Worm (Caenorhabditis elegans) whole organism, L3 larva: ENCODE measurements around the gene T10D4.11.
"Not testable (repeated sequence)": the region's sequence is repeated elsewhere in the genome, so short reads cannot be mapped to it uniquely, and the experiment has no call there.

ENCODE experiments used
- R02D3.7 ChIP-seq: fragments of 150-350 bp; optimal IDR thresholded peaks from 2 replicates; lab custom pipeline; 2014; ENCODE audit warnings: missing biosample characterization, missing genetic modification characterization
- ZK546.5 ChIP-seq: sonication (generic microtip); optimal IDR thresholded peaks from 2 replicates; lab custom pipeline; 2017; ENCODE audit warnings: missing biosample characterization, missing genetic modification characterization
- aly-2 ChIP-seq: fragments of 150-350 bp; optimal IDR thresholded peaks from 2 replicates; lab custom pipeline; 2014; ENCODE audit warnings: missing biosample characterization, missing genetic modification characterization
- ama-1 ChIP-seq: fragments of 150-350 bp; optimal IDR thresholded peaks from 2 replicates; lab custom pipeline; 2018
- ceh-28 ChIP-seq: fragments of 150-350 bp; optimal IDR thresholded peaks from 2 replicates; lab custom pipeline; 2014; ENCODE audit warnings: missing biosample characterization, missing genetic modification reagents, missing genetic modification characterization
- ceh-82 ChIP-seq: fragments of 150-350 bp; optimal IDR thresholded peaks from 2 replicates; lab custom pipeline; 2014; ENCODE audit warnings: missing biosample characterization, missing genetic modification characterization
- daf-12 ChIP-seq: fragments of 150-350 bp; optimal IDR thresholded peaks from 2 replicates; lab custom pipeline; 2014; ENCODE audit warnings: missing biosample characterization, missing genetic modification reagents, missing genetic modification characterization
- egl-27 ChIP-seq: sonication (generic microtip); optimal IDR thresholded peaks from 4 replicates; lab custom pipeline; 2017; ENCODE audit warnings: missing biosample characterization, missing genetic modification reagents, missing genetic modification characterization
- egl-5 ChIP-seq: fragments of 150-350 bp; optimal IDR thresholded peaks from 2 replicates; lab custom pipeline; 2017; ENCODE audit warnings: missing biosample characterization, missing genetic modification reagents, missing genetic modification characterization, inconsistent platforms
- elt-3 ChIP-seq, 3 experiments: fragments of 150-350 bp in 1 of 3; sonication (generic microtip) in 2 of 3; optimal IDR thresholded peaks; 2 replicates in 2 of 3; 4 replicates in 1 of 3; lab custom pipeline; 2014 to 2017; ENCODE audit warnings: missing biosample characterization in 3 of 3, missing genetic modification characterization in 3 of 3
- eor-1 ChIP-seq, 2 experiments: fragments of 150-350 bp; optimal IDR thresholded peaks; 2 replicates each; lab custom pipeline; 2014 to 2018; ENCODE audit warnings: missing biosample characterization in 2 of 2, missing genetic modification characterization in 2 of 2
- fkh-10 ChIP-seq: sonication (generic microtip); optimal IDR thresholded peaks from 2 replicates; lab custom pipeline; 2017; ENCODE audit warnings: missing biosample characterization, missing genetic modification reagents, missing genetic modification characterization
- hmg-11 ChIP-seq: sonication (generic microtip); optimal IDR thresholded peaks from 2 replicates; lab custom pipeline; 2016; ENCODE audit warnings: missing genetic modification characterization, missing compliant biosample characterization
- jun-1 ChIP-seq: fragments of 150-350 bp; optimal IDR thresholded peaks from 2 replicates; lab custom pipeline; 2014; ENCODE audit warnings: missing biosample characterization, missing genetic modification reagents, missing genetic modification characterization
- lin-15B ChIP-seq: fragments of 150-350 bp; optimal IDR thresholded peaks from 2 replicates; lab custom pipeline; 2014; ENCODE audit warnings: missing biosample characterization, missing genetic modification characterization
- lin-39 ChIP-seq: fragments of 150-350 bp; optimal IDR thresholded peaks from 2 replicates; lab custom pipeline; 2018; ENCODE audit warnings: missing biosample characterization, missing genetic modification reagents, missing genetic modification characterization
- lsy-12 ChIP-seq: sonication (generic microtip); optimal IDR thresholded peaks from 2 replicates; lab custom pipeline; 2016; ENCODE audit warnings: mild to moderate bottlenecking, missing genetic modification characterization, missing compliant biosample characterization
- nfya-1 ChIP-seq: sonication (generic microtip); optimal IDR thresholded peaks from 2 replicates; lab custom pipeline; 2017; ENCODE audit warnings: missing genetic modification characterization, mild to moderate bottlenecking, missing compliant biosample characterization, antibody characterized with exemption, moderate library complexity; ENCODE audit not compliant: insufficient read depth
- nhr-11 ChIP-seq: fragments of 150-350 bp; optimal IDR thresholded peaks from 2 replicates; lab custom pipeline; 2014; ENCODE audit warnings: missing biosample characterization, missing genetic modification characterization
- nhr-12 ChIP-seq: fragments of 150-350 bp; optimal IDR thresholded peaks from 2 replicates; lab custom pipeline; 2014; ENCODE audit warnings: missing biosample characterization, missing genetic modification characterization
- nhr-237 ChIP-seq: fragments of 150-350 bp; optimal IDR thresholded peaks from 2 replicates; lab custom pipeline; 2014; ENCODE audit warnings: missing biosample characterization, missing genetic modification characterization
- nhr-25 ChIP-seq: sonication (generic microtip); optimal IDR thresholded peaks from 2 replicates; lab custom pipeline; 2017; ENCODE audit warnings: missing biosample characterization, missing genetic modification characterization
- nhr-67 ChIP-seq: fragments of 150-350 bp; optimal IDR thresholded peaks from 2 replicates; lab custom pipeline; 2014; ENCODE audit warnings: missing biosample characterization, missing genetic modification characterization
- nhr-76 ChIP-seq: fragments of 150-350 bp; sonication (generic microtip); optimal IDR thresholded peaks from 5 replicates; lab custom pipeline; 2014; ENCODE audit warnings: missing biosample characterization, missing genetic modification characterization
- nhr-77 ChIP-seq: fragments of 150-350 bp; optimal IDR thresholded peaks from 2 replicates; lab custom pipeline; 2014; ENCODE audit warnings: missing biosample characterization, missing genetic modification characterization
- pha-4 ChIP-seq: fragments of 150-350 bp; optimal IDR thresholded peaks from 2 replicates; lab custom pipeline; 2014; ENCODE audit warnings: missing biosample characterization, missing genetic modification reagents, missing genetic modification characterization
- pqm-1 ChIP-seq: fragments of 150-350 bp; optimal IDR thresholded peaks from 2 replicates; lab custom pipeline; 2017; ENCODE audit warnings: missing biosample characterization, missing genetic modification characterization, inconsistent platforms
- sea-2 ChIP-seq: fragments of 150-350 bp; sonication (generic microtip); optimal IDR thresholded peaks from 4 replicates; lab custom pipeline; 2014; ENCODE audit warnings: missing biosample characterization, missing genetic modification reagents, missing genetic modification characterization
- skn-1 ChIP-seq: fragments of 150-350 bp; optimal IDR thresholded peaks from 2 replicates; lab custom pipeline; 2014; ENCODE audit warnings: missing biosample characterization, missing genetic modification characterization
- snpc-4 ChIP-seq: fragments of 150-350 bp; optimal IDR thresholded peaks from 2 replicates; lab custom pipeline; 2014; ENCODE audit warnings: missing biosample characterization, missing genetic modification characterization
- tbx-2 ChIP-seq: sonication (generic microtip); optimal IDR thresholded peaks from 2 replicates; lab custom pipeline; 2016; ENCODE audit warnings: mild to moderate bottlenecking, missing genetic modification characterization, missing compliant biosample characterization
- ztf-4 ChIP-seq: fragments of 150-350 bp; optimal IDR thresholded peaks from 2 replicates; lab custom pipeline; 2014; ENCODE audit warnings: missing biosample characterization, missing genetic modification characterization

The T10D4.11 gene

ce11 chrII:3149521-3150190 lies at the start of gene T10D4.11, which contains the start of gene T10D4.1:
T10D4.11 (minus strand) TSS chrII:3149621.
T10D4.1 (plus strand) TSS chrII:3150140.
- TF ChIP-seq egl-5 (tag; lab: Kevin White, UChicago), result no peak
- no peak for TF ChIP-seq fkh-10
- no peak for TF ChIP-seq pqm-1 (tag; lab: Kevin White, UChicago)
- TF ChIP-seq nfya-1, result no peak
- no peak for TF ChIP-seq egl-27 (tag; lab: Kevin White, UChicago)
- TF ChIP-seq ama-1 (lab: Kevin White, UChicago), result no peak
- TF ChIP-seq lin-15B (tag; lab: Kevin White, UChicago), result no peak
- no peak for TF ChIP-seq hmg-11
- no peak for TF ChIP-seq elt-3 (tag; optimal IDR thresholded peaks at IDR 0.05; lab: Kevin White, UChicago)
- no peak for TF ChIP-seq sea-2 (GFP tag; lab: Kevin White, UChicago)
- no peak for TF ChIP-seq skn-1
- TF ChIP-seq, all 47 proteins: peak for 0

DNA sequence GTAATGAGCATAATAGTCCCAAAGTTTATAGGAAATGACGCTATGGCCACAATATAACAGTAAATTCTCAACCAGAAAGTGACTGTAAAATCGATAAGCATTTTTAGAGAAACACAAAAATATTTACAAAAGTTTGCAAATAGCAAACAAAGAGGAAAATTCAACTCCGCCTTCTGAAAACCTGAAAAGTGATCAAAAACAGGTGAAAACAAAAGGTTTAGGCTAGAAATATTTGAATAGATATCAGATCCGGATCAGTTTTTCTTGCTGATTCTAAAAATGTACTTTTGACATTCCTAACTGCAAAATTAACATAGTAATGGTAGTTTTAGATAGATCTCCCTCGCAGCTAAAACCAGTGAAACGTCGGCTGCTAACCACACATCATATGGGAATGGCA lies 49.6 kb upstream of the T10D4.11 start, which contains the start of gene sri-51:
Gene sri-51, minus strand, starts transcription at position 101 of the 400 bp plus-strand sequence.
- TF ChIP-seq nhr-67, result no peak
- TF ChIP-seq ZK546.5, result no peak
- no peak for TF ChIP-seq nhr-11 (tag; lab: Kevin White, UChicago)
- TF ChIP-seq aly-2 (tag; lab: Kevin White, UChicago), result no peak
- no peak for TF ChIP-seq snpc-4 (tag; lab: Kevin White, UChicago)
- TF ChIP-seq lsy-12 (tag; lab: Kevin White, UChicago), result no peak
- no peak for TF ChIP-seq pha-4 (tag; lab: Kevin White, UChicago)
- no peak for TF ChIP-seq nhr-12 (tag; lab: Kevin White, UChicago)
- no peak for TF ChIP-seq elt-3 (tag; optimal IDR thresholded peaks at IDR 0.05; lab: Kevin White, UChicago)

DNA sequence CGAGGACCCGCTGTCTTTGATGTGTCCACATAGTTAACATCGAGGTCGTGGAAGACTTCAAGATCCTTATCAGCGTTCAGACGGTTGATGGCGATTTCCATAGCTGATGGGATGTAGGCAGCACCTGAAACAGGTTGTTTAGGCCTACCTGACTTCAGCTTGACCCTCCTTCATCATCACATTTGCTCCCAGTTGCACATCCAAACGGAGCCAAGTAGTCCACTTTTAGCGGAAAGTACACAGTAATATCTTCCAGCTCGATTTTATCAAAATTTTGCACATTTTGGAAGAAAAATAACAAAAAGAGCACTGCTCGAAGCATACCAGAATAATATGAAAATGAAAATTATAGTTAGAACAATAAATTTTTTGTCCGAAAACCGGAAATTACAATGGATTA lies 47.5 kb upstream of the T10D4.11 start, which contains the start of gene gcy-15:
Gene gcy-15, minus strand, starts transcription at position 101 of the 400 bp plus-strand sequence.
- no peak for TF ChIP-seq eor-1 (tag; optimal IDR thresholded peaks at IDR 0.05; lab: Kevin White, UChicago)
- TF ChIP-seq ceh-28 (tag; lab: Kevin White, UChicago), result no peak
- TF ChIP-seq pha-4 (tag; lab: Kevin White, UChicago), result no peak
- TF ChIP-seq tbx-2 (tag; lab: Kevin White, UChicago), result no peak
- TF ChIP-seq ceh-82, result no peak
- TF ChIP-seq ZK546.5, result no peak
- TF ChIP-seq nhr-25, result no peak
- TF ChIP-seq nhr-11 (tag; lab: Kevin White, UChicago), result no peak
- TF ChIP-seq lin-15B (tag; lab: Kevin White, UChicago), result no peak
- TF ChIP-seq nhr-76 (tag; lab: Kevin White, UChicago), result no peak
- TF ChIP-seq nhr-77 (tag; lab: Kevin White, UChicago), result no peak
- no peak for TF ChIP-seq hmg-11
- no peak for TF ChIP-seq nhr-237 (tag; lab: Kevin White, UChicago)
- TF ChIP-seq R02D3.7 (tag; lab: Kevin White, UChicago), result no peak
- TF ChIP-seq ztf-4 (tag; lab: Kevin White, UChicago), result no peak
- no peak for TF ChIP-seq skn-1
- no peak for TF ChIP-seq jun-1
- no peak for TF ChIP-seq daf-12 (tag; lab: Kevin White, UChicago)

DNA sequence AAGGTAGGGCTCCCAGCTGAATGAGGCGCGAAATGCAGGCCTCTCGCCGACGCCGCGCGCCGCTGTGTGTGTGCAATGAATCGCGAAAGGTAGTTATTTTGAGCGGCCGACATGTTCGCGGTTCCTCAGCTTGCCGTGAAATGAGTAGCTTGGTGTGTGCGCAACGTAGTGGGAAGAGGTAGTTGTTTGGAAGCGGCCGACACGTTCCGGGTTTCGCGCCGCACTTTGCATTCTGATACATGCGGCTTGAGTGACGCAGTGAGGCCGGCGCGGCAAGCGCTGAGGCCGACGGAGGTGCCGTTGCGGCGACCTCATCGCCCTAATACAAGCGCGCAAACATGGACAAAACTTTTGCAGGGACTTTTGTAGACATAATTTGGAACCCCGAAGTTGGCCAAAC lies 46.3 kb upstream of the T10D4.11 start:
- TF ChIP-seq egl-27 (tag; lab: Kevin White, UChicago) (no peak), nhr-11 (tag; lab: Kevin White, UChicago) (no peak), lin-39 (tag; lab: Kevin White, UChicago) (no peak)

DNA sequence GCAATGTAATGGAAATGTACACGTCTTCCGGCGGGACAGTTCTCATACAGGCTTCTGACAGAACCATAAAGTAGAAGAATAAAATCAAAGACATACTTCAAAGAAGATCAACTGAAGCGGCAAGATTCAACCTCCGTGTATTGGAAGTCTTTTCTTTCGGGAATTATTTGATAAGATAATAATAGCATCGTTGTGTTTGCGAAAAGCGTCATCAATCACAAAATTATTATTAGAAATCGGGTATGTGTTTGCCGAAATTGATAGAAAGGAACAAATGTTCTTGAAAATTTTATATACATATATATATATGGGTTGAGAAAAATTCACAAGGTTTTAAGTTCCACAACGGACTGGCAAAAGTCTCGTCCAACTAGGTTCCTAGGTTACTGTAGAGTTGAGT lies 42.1 kb upstream of the T10D4.11 start, which contains the start of gene Y27F2A.9:
Gene Y27F2A.9, minus strand, starts transcription at position 101 of the 400 bp plus-strand sequence.
- TF ChIP-seq lin-39 (tag; lab: Kevin White, UChicago); ceh-28 (tag; lab: Kevin White, UChicago); jun-1: not testable (repeated sequence)
- TF ChIP-seq, all 47 proteins: peak for 0; not testable (repeated sequence) for 47
